Worm (Caenorhabditis elegans): ENCODE measurements around the gene mml-1.

The mml-1 gene

DNA sequence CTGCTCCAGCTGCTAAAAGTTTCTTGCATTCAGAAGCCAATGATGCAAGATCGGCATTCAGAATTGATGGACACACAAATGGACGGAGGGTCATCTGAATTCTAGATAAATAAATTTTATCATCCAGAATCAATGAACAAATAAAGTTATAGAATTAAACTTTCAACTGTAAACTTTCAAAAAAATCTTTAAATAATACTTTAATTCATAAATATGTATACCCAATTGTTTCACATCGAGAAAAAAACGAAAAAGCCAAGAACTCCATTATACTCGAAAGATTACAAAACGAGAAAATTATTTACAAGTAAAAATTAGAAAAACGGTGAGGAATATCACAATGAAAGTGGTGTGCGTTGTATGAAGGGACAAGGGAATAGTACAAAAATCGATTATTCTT is 27.5 kb downstream of the mml-1 start, which contains the start of gene F08F8.7:
TSS of gene F08F8.7 (minus strand) at position 101 of the 400 bp plus-strand sequence.
- TF ChIP-seq fkh-6 (tag; optimal IDR thresholded peaks at IDR 0.05) (no peak), ztf-16 (tag; optimal IDR thresholded peaks at IDR 0.05) (no peak), odd-2 (tag; optimal IDR thresholded peaks at IDR 0.05) (no peak), che-1 (tag; optimal IDR thresholded peaks at IDR 0.05) (no peak), pros-1 (tag; optimal IDR thresholded peaks at IDR 0.05) (no peak)

DNA sequence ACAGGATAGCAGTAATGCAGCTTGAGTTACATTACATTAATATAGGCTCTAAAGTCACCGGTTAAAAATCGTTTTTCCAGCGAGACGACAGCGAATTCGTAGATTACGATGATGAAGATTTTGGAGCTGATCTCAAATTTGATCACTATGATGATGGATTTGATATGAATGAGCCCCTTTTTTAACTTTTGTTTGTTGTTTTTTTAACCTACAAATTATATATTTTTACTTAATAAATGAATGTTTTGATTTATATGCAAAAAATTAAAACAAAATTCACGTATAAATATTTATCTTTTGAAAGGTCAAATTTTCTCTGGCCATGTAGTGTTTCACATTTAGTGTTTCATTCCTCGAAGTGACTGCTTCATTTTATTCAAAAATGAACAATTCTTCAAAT is 31.1 kb downstream of the mml-1 start, which contains the start of gene F08F8.6:
TSS of gene F08F8.6 (plus strand) at position 301 of the 400 bp plus-strand sequence.
- no peak for TF ChIP-seq T23F11.4 (GFP tag; optimal IDR thresholded peaks at IDR 0.05)
- no peak for TF ChIP-seq unc-55 (GFP tag; optimal IDR thresholded peaks at IDR 0.05)
- no peak for TF ChIP-seq pat-9 (tag; optimal IDR thresholded peaks at IDR 0.05)
- no peak for TF ChIP-seq eyg-1 (tag; optimal IDR thresholded peaks at IDR 0.05)
- TF ChIP-seq fax-1 (tag; optimal IDR thresholded peaks at IDR 0.05): no peak

- TF ChIP-seq unc-86 (tag; optimal IDR thresholded peaks at IDR 0.05) (no peak), Y22D7AL.16 (tag; optimal IDR thresholded peaks at IDR 0.05) (no peak), pax-1 (tag; optimal IDR thresholded peaks at IDR 0.05) (no peak)
These were observed 35.4 kb downstream of the mml-1 start for ce11 chrIII:7339138-7339537.

- no peak for TF ChIP-seq rnt-1 (tag; optimal IDR thresholded peaks at IDR 0.05)
- peak; percentile 40 for TF ChIP-seq ceh-48 (tag; optimal IDR thresholded peaks at IDR 0.05)
These were observed 35.8 kb downstream of the mml-1 start, which contains the start of gene kap-1 for ce11 chrIII:7338693-7339092. kap-1 (plus strand) TSS chrIII:7338835.

- TF ChIP-seq unc-3 (GFP tag; conservative IDR thresholded peaks at IDR 0.05) (no peak), unc-3 (tag; optimal IDR thresholded peaks at IDR 0.05) (no peak), unc-42 (tag; optimal IDR thresholded peaks at IDR 0.05) (no peak), ahr-1 (tag; optimal IDR thresholded peaks at IDR 0.05) (no peak), C38D4.7 (GFP tag; optimal IDR thresholded peaks at IDR 0.05) (no peak), dmd-4 (tag; optimal IDR thresholded peaks at IDR 0.05; ENCODE audit: borderline replicate concordance) (no peak), odd-2 (tag; optimal IDR thresholded peaks at IDR 0.05) (no peak), sdc-2 (tag; optimal IDR thresholded peaks at IDR 0.05) (no peak), ceh-45 (GFP tag; IDR thresholded peaks at IDR 0.05) (no peak), pha-2 (tag; optimal IDR thresholded peaks at IDR 0.05) (no peak), ceh-18 (tag; optimal IDR thresholded peaks at IDR 0.05) (no peak), ceh-22 (tag; optimal IDR thresholded peaks at IDR 0.05) (no peak), elt-4 (tag; optimal IDR thresholded peaks at IDR 0.05) (no peak), ama-1 (optimal IDR thresholded peaks at IDR 0.05) (no peak), ceh-6 (GFP tag; optimal IDR thresholded peaks at IDR 0.05) (no peak)
These were observed 36.5 kb downstream of the mml-1 start for ce11 chrIII:7338009-7338408.

DNA sequence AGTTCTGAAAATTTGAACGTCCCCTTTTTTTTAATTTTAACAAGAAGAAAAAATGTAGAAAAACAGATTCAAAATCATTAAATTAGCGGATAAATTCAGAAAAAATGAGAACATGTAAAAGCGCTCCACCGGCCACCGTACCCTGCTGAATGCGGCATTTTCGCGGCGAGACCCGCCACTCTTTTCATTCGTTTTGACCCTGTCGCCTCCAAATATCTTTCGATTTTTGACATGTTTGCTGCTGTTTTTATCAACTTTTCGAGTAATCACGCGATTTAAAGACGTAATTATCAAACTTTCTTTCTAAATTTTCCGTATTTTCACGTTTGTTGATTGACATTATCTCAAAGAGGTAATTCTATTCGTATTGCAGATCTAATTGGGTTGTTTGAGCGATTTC is 38.3 kb downstream of the mml-1 start, which contains the start of gene gsp-2:
TSS of gene gsp-2 (plus strand) at position 374 of the 400 bp plus-strand sequence.
- TF ChIP-seq dve-1 (tag; optimal IDR thresholded peaks at IDR 0.05) (peak; percentile 16), elt-2 (tag; optimal IDR thresholded peaks at IDR 0.05) (peak; percentile 24), tbx-2 (tag; optimal IDR thresholded peaks at IDR 0.05) (peak; percentile 20), nfya-1 (tag; optimal IDR thresholded peaks at IDR 0.05) (peak; percentile 74), ceh-45 (GFP tag; IDR thresholded peaks at IDR 0.05) (no peak), ceh-31 (tag; optimal IDR thresholded peaks at IDR 0.05) (peak; percentile 35), ttx-3 (tag; optimal IDR thresholded peaks at IDR 0.05) (no peak), unc-42 (tag; optimal IDR thresholded peaks at IDR 0.05) (peak; percentile 23), ref-2 (tag; optimal IDR thresholded peaks at IDR 0.05) (peak; percentile 29), ceh-2 (tag; optimal IDR thresholded peaks at IDR 0.05) (no peak), che-1 (tag; optimal IDR thresholded peaks at IDR 0.05) (peak; percentile 0), rnt-1 (tag; optimal IDR thresholded peaks at IDR 0.05) (no peak), zip-5 (tag; optimal IDR thresholded peaks at IDR 0.05) (no peak)

Measured in whole organism, late embryonic.